Worm (Caenorhabditis elegans) whole organism, early embryonic: ENCODE data around the gene ceh-88.

ENCODE experiments used
- B0310.2 ChIP-seq: sonication (generic microtip); optimal IDR thresholded peaks from 2 replicates; lab custom pipeline; 2016; ENCODE audit warnings: mild to moderate bottlenecking, missing genetic modification characterization, missing compliant biosample characterization
- ama-1 ChIP-seq: fragments of 150-350 bp; optimal IDR thresholded peaks from 2 replicates; lab custom pipeline; 2014

- TF ChIP-seq ama-1 (lab: Kevin White, UChicago) (no peak), B0310.2 (tag; lab: Kevin White, UChicago) (no peak)
Measured at ce11 chrIV:17376127-17376526, 47.1 kb downstream of the ceh-88 start, which contains the start of gene haf-1.
